Worm (Caenorhabditis elegans) whole organism, late embryonic: ENCODE measurements around the gene C26E1.1.

Source experiments
- fkh-10 ChIP-seq: fragments of 150-350 bp; optimal IDR thresholded peaks from 2 replicates; lab custom pipeline; 2014; ENCODE audit warnings: missing biosample characterization, missing genetic modification reagents, missing genetic modification characterization
- hlh-8 ChIP-seq: sonication (generic microtip); optimal IDR thresholded peaks from 2 replicates; lab custom pipeline; 2016; ENCODE audit warnings: missing genotype, missing genetic modification characterization, missing compliant biosample characterization
- nfya-1 ChIP-seq: sonication (generic microtip); optimal IDR thresholded peaks from 2 replicates; lab custom pipeline; 2017; ENCODE audit warnings: missing genetic modification characterization, mild to moderate bottlenecking, missing compliant biosample characterization, antibody characterized with exemption, moderate library complexity
- nhr-11 ChIP-seq: fragments of 150-350 bp; optimal IDR thresholded peaks from 2 replicates; lab custom pipeline; 2014; ENCODE audit warnings: missing biosample characterization, missing genetic modification characterization
- pax-1 ChIP-seq: fragments of 150-350 bp; optimal IDR thresholded peaks from 2 replicates; lab custom pipeline; 2014; ENCODE audit warnings: missing biosample characterization, missing genetic modification characterization
- pqm-1 ChIP-seq: sonication (generic microtip); optimal IDR thresholded peaks from 2 replicates; lab custom pipeline; 2016; ENCODE audit warnings: missing genetic modification characterization, missing compliant biosample characterization
- unc-86 ChIP-seq: sonication (generic microtip); optimal IDR thresholded peaks from 2 replicates; lab custom pipeline; 2016; ENCODE audit warnings: missing genetic modification characterization, missing compliant biosample characterization

ce11 chrV:13262781-13263318, 34.5 kb upstream of the C26E1.1 start:
- TF ChIP-seq nfya-1 = no peak
- TF ChIP-seq hlh-8 (tag; lab: Kevin White, UChicago) = no peak
- no peak for TF ChIP-seq unc-86 (tag; lab: Kevin White, UChicago)
- TF ChIP-seq pqm-1 (tag; lab: Kevin White, UChicago) = no peak
- TF ChIP-seq pax-1 = no peak
- TF ChIP-seq nhr-11 (tag; lab: Kevin White, UChicago) = no peak
- no peak for TF ChIP-seq fkh-10
